Comparison of ENCODE assay signal across 5 fruit fly cellular contexts in genomic region chr3L:12409343-12410302, dm6.
TF ChIP-seq lines count a peak whose summit lies in the region.

No protein-coding gene starts in this region.

- no peak for TF ChIP-seq CTCF in whole organism, embryonic (GFP tag; optimal IDR thresholded peaks at IDR 0.05; lab: Kevin White, UChicago)

TF ChIP-seq in whole organism, adult, 20 proteins besides CTCF, POLR2A, EP300 and RAD21:
- TF ChIP-seq cic (GFP tag; optimal IDR thresholded peaks at IDR 0.05; lab: Kevin White, UChicago) (peak; percentile 71), CG7045 (GFP tag; optimal IDR thresholded peaks at IDR 0.05; lab: Kevin White, UChicago) (peak; percentile 20), Clk (GFP tag; optimal IDR thresholded peaks at IDR 0.05; lab: Kevin White, UChicago) (peak; percentile 11), CG14711 (tag; optimal IDR thresholded peaks at IDR 0.05; lab: Kevin White, UChicago) (no peak), Mnt (GFP tag; optimal IDR thresholded peaks at IDR 0.05; lab: Kevin White, UChicago) (peak; percentile 4), tj (GFP tag; optimal IDR thresholded peaks at IDR 0.05; lab: Kevin White, UChicago) (no peak), CG12768 (GFP tag; optimal IDR thresholded peaks at IDR 0.05; lab: Kevin White, UChicago) (peak; percentile 57), kay (GFP tag; lab: Kevin White, UChicago; ENCODE audit: borderline replicate concordance) (peak; percentile 96), pad (GFP tag; optimal IDR thresholded peaks at IDR 0.05; lab: Kevin White, UChicago) (no peak)

TF ChIP-seq in whole organism, embryonic, 481 proteins besides CTCF, POLR2A, EP300 and RAD21:
- TF ChIP-seq CG14710 (tag; optimal IDR thresholded peaks at IDR 0.05; lab: Kevin White, UChicago) (no peak), cwo (GFP tag; optimal IDR thresholded peaks at IDR 0.05; lab: Kevin White, UChicago) (peak; percentile 21), lab (GFP tag; optimal IDR thresholded peaks at IDR 0.05; lab: Kevin White, UChicago) (peak; percentile 25), CG4282 (GFP tag; optimal IDR thresholded peaks at IDR 0.05; lab: Kevin White, UChicago) (no peak), exex (tag; optimal IDR thresholded peaks at IDR 0.05; lab: Kevin White, UChicago) (peak; percentile 29), prd (optimal IDR thresholded peaks at IDR 0.05; lab: Kevin White, UChicago) (no peak), prd (GFP tag; IDR thresholded peaks at IDR 0.05; lab: Robert Waterston, UW) (0 out of 3 replicates have a peak, but pooled peaks have one; percentile 0), CG34376 (GFP tag; optimal IDR thresholded peaks at IDR 0.05; lab: Kevin White, UChicago) (peak; percentile 40), lbe (GFP tag; optimal IDR thresholded peaks at IDR 0.05; lab: Kevin White, UChicago) (peak; percentile 18), sens (GFP tag; lab: Kevin White, UChicago) (peak; percentile 22), corto (GFP tag; optimal IDR thresholded peaks at IDR 0.05; lab: Kevin White, UChicago) (peak; percentile 6), E2f1 (GFP tag; IDR thresholded peaks at IDR 0.05; lab: Robert Waterston, UW) (no peak), CG8290 (GFP tag; optimal IDR thresholded peaks at IDR 0.05; lab: Kevin White, UChicago) (no peak), CG8290 (tag; optimal IDR thresholded peaks at IDR 0.05; lab: Kevin White, UChicago) (no peak), chinmo (GFP tag; IDR thresholded peaks at IDR 0.05; lab: Robert Waterston, UW; ENCODE audit: partially characterized antibody) (0 out of 4 replicates have a peak, but pooled peaks have one; percentile 55), ems (GFP tag; optimal IDR thresholded peaks at IDR 0.05; lab: Kevin White, UChicago) (no peak)

TF ChIP-seq in whole organism, prepupa, 60 proteins besides CTCF, POLR2A, EP300 and RAD21 (continues in another document):
- no peak for TF ChIP-seq Blimp-1 (GFP tag; optimal IDR thresholded peaks at IDR 0.05; lab: Kevin White, UChicago)
- TF ChIP-seq spab (GFP tag; optimal IDR thresholded peaks at IDR 0.05; lab: Kevin White, UChicago) = no peak
- no peak for TF ChIP-seq lz (GFP tag; optimal IDR thresholded peaks at IDR 0.05; lab: Kevin White, UChicago)
- no peak for TF ChIP-seq topi (GFP tag; optimal IDR thresholded peaks at IDR 0.05; lab: Kevin White, UChicago)
- TF ChIP-seq CG1621 (tag; optimal IDR thresholded peaks at IDR 0.05; lab: Kevin White, UChicago) = no peak
- peak; percentile 68 for TF ChIP-seq fkh (GFP tag; optimal IDR thresholded peaks at IDR 0.05; lab: Kevin White, UChicago)
- no peak for TF ChIP-seq Hr39 (GFP tag; optimal IDR thresholded peaks at IDR 0.05; lab: Kevin White, UChicago)
- no peak for TF ChIP-seq acj6 (GFP tag; optimal IDR thresholded peaks at IDR 0.05; lab: Kevin White, UChicago)
- no peak for TF ChIP-seq CG8319 (GFP tag; optimal IDR thresholded peaks at IDR 0.05; lab: Kevin White, UChicago)
- TF ChIP-seq dac (GFP tag; optimal IDR thresholded peaks at IDR 0.05; lab: Kevin White, UChicago) = no peak
- TF ChIP-seq vri (GFP tag; optimal IDR thresholded peaks at IDR 0.05; lab: Kevin White, UChicago) = peak; percentile 35
- TF ChIP-seq fd59A (GFP tag; optimal IDR thresholded peaks at IDR 0.05; lab: Kevin White, UChicago) = no peak
- TF ChIP-seq Eip93F (GFP tag; optimal IDR thresholded peaks at IDR 0.05; lab: Kevin White, UChicago) = no peak
- TF ChIP-seq Hr4 (GFP tag; optimal IDR thresholded peaks at IDR 0.05; lab: Kevin White, UChicago) = no peak
- peak; percentile 77 for TF ChIP-seq svp (GFP tag; lab: Kevin White, UChicago)
- peak; percentile 2 for TF ChIP-seq CG6276 (GFP tag; optimal IDR thresholded peaks at IDR 0.05; lab: Kevin White, UChicago)
- TF ChIP-seq CG15336 (GFP tag; IDR thresholded peaks at IDR 0.05; lab: Robert Waterston, UW) = 0 out of 2 replicates have a peak, but pooled peaks have one; percentile 24
- no peak for TF ChIP-seq CG6792 (GFP tag; optimal IDR thresholded peaks at IDR 0.05; lab: Kevin White, UChicago)
- TF ChIP-seq fd85E (GFP tag; optimal IDR thresholded peaks at IDR 0.05; lab: Kevin White, UChicago) = no peak
- TF ChIP-seq Ets21C (GFP tag; optimal IDR thresholded peaks at IDR 0.05; lab: Kevin White, UChicago) = no peak
- TF ChIP-seq Ets96B (tag; optimal IDR thresholded peaks at IDR 0.05; lab: Kevin White, UChicago) = no peak
- no peak for TF ChIP-seq ss (GFP tag; optimal IDR thresholded peaks at IDR 0.05; lab: Kevin White, UChicago)
- TF ChIP-seq CG9139 (GFP tag; optimal IDR thresholded peaks at IDR 0.05; lab: Kevin White, UChicago) = no peak
- no peak for TF ChIP-seq Met (GFP tag; optimal IDR thresholded peaks at IDR 0.05; lab: Kevin White, UChicago)
- no peak for TF ChIP-seq Eip78C (GFP tag; lab: Kevin White, UChicago)

TF ChIP-seq in whole organism, pupa, 21 proteins besides CTCF, POLR2A, EP300 and RAD21:
- TF ChIP-seq CG12605 (GFP tag; IDR thresholded peaks at IDR 0.05; lab: Robert Waterston, UW) (no peak), EcR (GFP tag; optimal IDR thresholded peaks at IDR 0.05; lab: Kevin White, UChicago) (peak; percentile 39)

TF ChIP-seq in whole organism, wandering third instar larva, 38 proteins besides CTCF, POLR2A, EP300 and RAD21:
- TF ChIP-seq rgr (GFP tag; optimal IDR thresholded peaks at IDR 0.05; lab: Kevin White, UChicago) = peak; percentile 0
- peak; percentile 90 for TF ChIP-seq Hr83 (GFP tag; optimal IDR thresholded peaks at IDR 0.05; lab: Kevin White, UChicago; ENCODE audit: poor library complexity, severe bottlenecking)
- TF ChIP-seq br (GFP tag; optimal IDR thresholded peaks at IDR 0.05; lab: Kevin White, UChicago) = peak; percentile 6
- TF ChIP-seq Rel (GFP tag; optimal IDR thresholded peaks at IDR 0.05; lab: Kevin White, UChicago) = peak; percentile 71
- peak; percentile 88 for TF ChIP-seq Rel (tag; optimal IDR thresholded peaks at IDR 0.05; lab: Kevin White, UChicago)
- TF ChIP-seq OdsH (GFP tag; optimal IDR thresholded peaks at IDR 0.05; lab: Kevin White, UChicago) = peak; percentile 7
- TF ChIP-seq foxo (GFP tag; optimal IDR thresholded peaks at IDR 0.05; lab: Kevin White, UChicago) = no peak
- peak; percentile 32 for TF ChIP-seq h (GFP tag; optimal IDR thresholded peaks at IDR 0.05; lab: Kevin White, UChicago)
- no peak for TF ChIP-seq psq (GFP tag; optimal IDR thresholded peaks at IDR 0.05; lab: Kevin White, UChicago)
